Fruit fly (Drosophila melanogaster) whole organism, embryonic: ENCODE measurements around the gene CG8142.

Experiments
- BEAF-32 ChIP-seq: fragments of 200-800 bp; sonication (Bioruptor generic); optimal IDR thresholded peaks from 3 replicates; lab custom pipeline; 2017; ENCODE audit warnings: missing biosample characterization, missing genetic modification characterization, mild to moderate bottlenecking, moderate library complexity, missing genetic modification reagents
- Bteb2 ChIP-seq: fragments of 200-800 bp; sonication (Bioruptor generic); optimal IDR thresholded peaks from 2 replicates; lab custom pipeline; 2016; ENCODE audit warnings: missing biosample characterization, missing genetic modification characterization
- CG10462 ChIP-seq: fragments of 200-800 bp; sonication (Bioruptor generic); optimal IDR thresholded peaks from 2 replicates; lab custom pipeline; 2016; ENCODE audit warnings: missing biosample characterization, missing genetic modification characterization
- CG11085 ChIP-seq: fragments of 200-800 bp; sonication (Bioruptor generic); IDR thresholded peaks from 2 replicates; pipeline ENCODE4 v1.3.6; 2022; ENCODE audit warnings: missing biosample characterization, missing genetic modification characterization
- CG11456 ChIP-seq: fragments of 200-800 bp; sonication (Bioruptor generic); IDR thresholded peaks from 3 replicates; pipeline ENCODE4 v1.3.6; 2022; ENCODE audit warnings: missing biosample characterization, missing genetic modification characterization
- CG12071 ChIP-seq: fragments of 200-800 bp; sonication (Bioruptor generic); optimal IDR thresholded peaks from 3 replicates; lab custom pipeline; 2018; ENCODE audit warnings: missing biosample characterization, mild to moderate bottlenecking, missing genetic modification characterization
- CG12299 ChIP-seq: fragments of 200-800 bp; sonication (Bioruptor generic); optimal IDR thresholded peaks from 2 replicates; lab custom pipeline; 2018; ENCODE audit warnings: missing biosample characterization, mild to moderate bottlenecking, missing genetic modification characterization
- CG14710 ChIP-seq: fragments of 200-800 bp; sonication (Bioruptor generic); optimal IDR thresholded peaks from 3 replicates; lab custom pipeline; 2019; ENCODE audit warnings: missing biosample characterization, mild to moderate bottlenecking, missing genetic modification characterization, moderate library complexity
- CG17829 ChIP-seq: fragments of 200-800 bp; optimal IDR thresholded peaks from 2 replicates; lab custom pipeline; 2019; ENCODE audit warnings: missing biosample characterization, mild to moderate bottlenecking, missing genetic modification characterization, moderate library complexity
- CG18619 ChIP-seq: fragments of 200-800 bp; sonication (Bioruptor generic); optimal IDR thresholded peaks from 3 replicates; lab custom pipeline; 2017; ENCODE audit warnings: missing biosample characterization, mild to moderate bottlenecking, missing genetic modification characterization
- CG2202 ChIP-seq: fragments of 200-800 bp; sonication (Bioruptor generic); optimal IDR thresholded peaks from 2 replicates; lab custom pipeline; 2018; ENCODE audit warnings: missing biosample characterization, mild to moderate bottlenecking, missing genetic modification characterization
- CG2889 ChIP-seq: fragments of 200-800 bp; sonication (Bioruptor generic); IDR thresholded peaks from 3 replicates; pipeline ENCODE4 v1.3.6; 2022; ENCODE audit warnings: missing biosample characterization, missing genetic modification characterization
- CG32532 ChIP-seq: fragments of 200-800 bp; sonication (Bioruptor generic); IDR thresholded peaks from 2 replicates; pipeline ENCODE4 v1.3.6; 2022; ENCODE audit warnings: missing biosample characterization, missing genetic modification characterization
- CG6272 ChIP-seq: fragments of 200-800 bp; sonication (Bioruptor generic); IDR thresholded peaks from 2 replicates; pipeline ENCODE4 v1.3.6; 2022; ENCODE audit warnings: missing biosample characterization, missing genetic modification characterization
- CG6813 ChIP-seq: fragments of 200-800 bp; sonication (Bioruptor generic); optimal IDR thresholded peaks from 2 replicates; lab custom pipeline; 2017; ENCODE audit warnings: missing biosample characterization, missing genetic modification characterization, mild to moderate bottlenecking, moderate library complexity, missing genetic modification reagents
- CG8290 ChIP-seq, 3 experiments: fragments of 200-800 bp; sonication (Bioruptor generic); optimal IDR thresholded peaks; 2 replicates each; lab custom pipeline; 2016 to 2019; ENCODE audit warnings: missing biosample characterization in 3 of 3, missing genetic modification characterization in 3 of 3, mild to moderate bottlenecking in 2 of 3, moderate library complexity in 1 of 3
- CG8924 ChIP-seq: fragments of 200-800 bp; optimal IDR thresholded peaks from 3 replicates; lab custom pipeline; 2019; ENCODE audit warnings: missing biosample characterization, mild to moderate bottlenecking, missing genetic modification characterization, moderate library complexity
- CG8944 ChIP-seq: fragments of 200-800 bp; sonication (Bioruptor generic); optimal IDR thresholded peaks from 3 replicates; lab custom pipeline; 2016; ENCODE audit warnings: missing biosample characterization, missing genetic modification characterization
- Dll ChIP-seq: fragments of 200-800 bp; sonication (Bioruptor generic); IDR thresholded peaks from 4 replicates; pipeline ENCODE4 v1.3.6; 2022; ENCODE audit warnings: missing biosample characterization, missing genetic modification characterization; ENCODE audit not compliant: partially characterized antibody
- Ets65A ChIP-seq: fragments of 200-800 bp; sonication (Bioruptor generic); peaks from one replicate; lab custom pipeline; 2016; ENCODE audit warnings: missing biosample characterization, missing genetic modification characterization
- H15 ChIP-seq: fragments of 200-800 bp; sonication (Bioruptor generic); IDR thresholded peaks from 3 replicates; pipeline ENCODE4 v1.3.6; 2022; ENCODE audit warnings: missing biosample characterization, missing genetic modification characterization
- Max ChIP-seq: fragments of 200-800 bp; sonication (Bioruptor generic); optimal IDR thresholded peaks from 2 replicates; lab custom pipeline; 2016; ENCODE audit warnings: missing biosample characterization, mild to moderate bottlenecking, missing genetic modification characterization
- Meics ChIP-seq: fragments of 200-800 bp; sonication (Bioruptor generic); optimal IDR thresholded peaks from 2 replicates; lab custom pipeline; 2017; ENCODE audit warnings: missing biosample characterization, mild to moderate bottlenecking, missing genetic modification characterization
- Neu2 ChIP-seq: fragments of 200-800 bp; sonication (Bioruptor generic); optimal IDR thresholded peaks from 3 replicates; lab custom pipeline; 2016; ENCODE audit warnings: missing biosample characterization, missing genetic modification characterization, borderline replicate concordance
- NfI ChIP-seq: fragments of 200-800 bp; sonication (Bioruptor generic); optimal IDR thresholded peaks from 3 replicates; lab custom pipeline; 2018; ENCODE audit warnings: missing biosample characterization, mild to moderate bottlenecking, missing genetic modification characterization, moderate library complexity
- Oaz ChIP-seq: fragments of 200-800 bp; sonication (Bioruptor generic); IDR thresholded peaks from 2 replicates; pipeline ENCODE4 v1.3.6; 2022; ENCODE audit warnings: missing biosample characterization, missing genetic modification characterization
- Spps ChIP-seq: fragments of 200-800 bp; sonication (Bioruptor generic); optimal IDR thresholded peaks from 2 replicates; lab custom pipeline; 2018; ENCODE audit warnings: missing biosample characterization, mild to moderate bottlenecking, missing genetic modification characterization
- Taf1 ChIP-seq: fragments of 200-800 bp; sonication (Bioruptor generic); IDR thresholded peaks from 2 replicates; pipeline ENCODE4 v1.3.6; 2022; ENCODE audit warnings: missing biosample characterization, missing genetic modification characterization
- Vsx1 ChIP-seq: fragments of 200-800 bp; sonication (Bioruptor generic); optimal IDR thresholded peaks from 2 replicates; lab custom pipeline; 2017; ENCODE audit warnings: missing biosample characterization, mild to moderate bottlenecking, missing genetic modification characterization, missing genetic modification reagents
- ase ChIP-seq: fragments of 200-800 bp; sonication (Bioruptor generic); IDR thresholded peaks from 3 replicates; pipeline ENCODE4 v1.3.6; 2022; ENCODE audit warnings: missing biosample characterization, missing genetic modification characterization
- dan ChIP-seq: fragments of 200-800 bp; sonication (Bioruptor generic); IDR thresholded peaks from 2 replicates; pipeline ENCODE4 v1.3.6; 2022; ENCODE audit warnings: missing biosample characterization, missing genetic modification characterization
- eyg ChIP-seq: fragments of 200-800 bp; sonication (Bioruptor generic); optimal IDR thresholded peaks from 3 replicates; lab custom pipeline; 2016; ENCODE audit warnings: missing biosample characterization, missing genetic modification characterization
- fd64A ChIP-seq: fragments of 200-800 bp; sonication (Bioruptor generic); optimal IDR thresholded peaks from 3 replicates; lab custom pipeline; 2018; ENCODE audit warnings: missing biosample characterization, mild to moderate bottlenecking, missing genetic modification characterization
- fd96Cb ChIP-seq: fragments of 200-800 bp; sonication (Bioruptor generic); optimal IDR thresholded peaks from 2 replicates; lab custom pipeline; 2018; ENCODE audit warnings: missing biosample characterization, mild to moderate bottlenecking, missing genetic modification characterization, moderate library complexity
- jing ChIP-seq: fragments of 200-800 bp; sonication (Bioruptor generic); optimal IDR thresholded peaks from 2 replicates; lab custom pipeline; 2018; ENCODE audit warnings: missing biosample characterization, mild to moderate bottlenecking, missing genetic modification characterization
- knrl ChIP-seq: fragments of 200-800 bp; sonication (Bioruptor generic); IDR thresholded peaks from 3 replicates; pipeline ENCODE4 v1.3.6; 2022; ENCODE audit warnings: missing biosample characterization, missing genetic modification characterization; ENCODE audit not compliant: partially characterized antibody
- mam ChIP-seq: fragments of 200-800 bp; sonication (Bioruptor generic); optimal IDR thresholded peaks from 3 replicates; lab custom pipeline; 2016; ENCODE audit warnings: missing biosample characterization, missing genetic modification characterization
- mirr ChIP-seq: fragments of 200-800 bp; sonication (Bioruptor generic); optimal IDR thresholded peaks from 3 replicates; lab custom pipeline; 2018; ENCODE audit warnings: missing biosample characterization, mild to moderate bottlenecking, missing genetic modification characterization
- nerfin-2 ChIP-seq: fragments of 200-800 bp; sonication (Bioruptor generic); IDR thresholded peaks from 2 replicates; pipeline ENCODE4 v1.3.6; 2022; ENCODE audit warnings: missing biosample characterization, missing genetic modification characterization; ENCODE audit not compliant: partially characterized antibody
- oc ChIP-seq: fragments of 200-800 bp; sonication (Bioruptor generic); optimal IDR thresholded peaks from 2 replicates; lab custom pipeline; 2018; ENCODE audit warnings: missing biosample characterization, mild to moderate bottlenecking, missing genetic modification characterization, moderate library complexity
- otp ChIP-seq: fragments of 200-800 bp; sonication (Bioruptor generic); IDR thresholded peaks from 3 replicates; pipeline ENCODE4, ENCODE4 v1.3.6; 2022; ENCODE audit warnings: missing biosample characterization, missing genetic modification characterization
- peb ChIP-seq: fragments of 200-800 bp; sonication (Bioruptor generic); IDR thresholded peaks from 2 replicates; pipeline ENCODE4 v1.3.6; 2022; ENCODE audit warnings: missing biosample characterization, missing genetic modification characterization
- ranshi ChIP-seq: fragments of 200-800 bp; sonication (Bioruptor generic); IDR thresholded peaks from 2 replicates; pipeline ENCODE4 v1.3.6; 2022; ENCODE audit warnings: missing biosample characterization, missing genetic modification characterization
- sens-2 ChIP-seq: fragments of 200-800 bp; sonication (Bioruptor generic); IDR thresholded peaks from 2 replicates; pipeline ENCODE4 v1.3.6; 2022; ENCODE audit warnings: missing biosample characterization, missing genetic modification characterization
- seq ChIP-seq: fragments of 200-800 bp; sonication (Bioruptor generic); IDR thresholded peaks from 2 replicates; pipeline ENCODE4 v1.3.6; 2022; ENCODE audit warnings: missing biosample characterization, missing genetic modification characterization
- ssp ChIP-seq: fragments of 200-800 bp; sonication (Bioruptor generic); IDR thresholded peaks from 2 replicates; pipeline ENCODE4 v1.3.6; 2022; ENCODE audit warnings: missing biosample characterization, missing genetic modification characterization
- tll ChIP-seq, 2 experiments: fragments of 200-800 bp in 1 of 2; fragments of >200 bp in 1 of 2; sonication (Bioruptor generic) in 1 of 2; optimal IDR thresholded peaks; 2 replicates each; lab custom pipeline; 2017 to 2019; ENCODE audit warnings: missing biosample characterization in 2 of 2, missing genetic modification characterization in 2 of 2, mild to moderate bottlenecking in 1 of 2, moderate library complexity in 1 of 2
- twi ChIP-seq: fragments of 200-800 bp; optimal IDR thresholded peaks from 2 replicates; lab custom pipeline; 2019; ENCODE audit warnings: missing biosample characterization, mild to moderate bottlenecking, missing genetic modification characterization, moderate library complexity
- unc-4 ChIP-seq: fragments of 200-800 bp; sonication (Bioruptor generic); IDR thresholded peaks from 2 replicates; pipeline ENCODE4 v1.3.6; 2022; ENCODE audit warnings: missing biosample characterization, missing genetic modification characterization; ENCODE audit not compliant: partially characterized antibody
- wor ChIP-seq: fragments of 200-800 bp; sonication (Bioruptor generic); IDR thresholded peaks from 2 replicates; pipeline ENCODE4 v1.3.6; 2022; ENCODE audit warnings: missing biosample characterization, missing genetic modification characterization

Gene CG8142

dm6 chrX:17844623-17845022 lies at the start of gene CG8142, which contains the start of gene Ucp4A (continued):
- TF ChIP-seq CG8290 (GFP tag; optimal IDR thresholded peaks at IDR 0.05; lab: Kevin White, UChicago) (peak; percentile 69), CG8290 (tag; optimal IDR thresholded peaks at IDR 0.05; lab: Kevin White, UChicago) (peak in 1 of 2 experiments; percentile 5), CG6272 (GFP tag; lab: Robert Waterston, UW) (peak; percentile 96), CG11085 (GFP tag; lab: Robert Waterston, UW) (peak; percentile 96), jing (GFP tag; lab: Kevin White, UChicago) (no peak), CG17829 (tag; lab: Kevin White, UChicago) (peak; percentile 94), sens-2 (GFP tag; lab: Robert Waterston, UW) (peak; percentile 87), Bteb2 (GFP tag; lab: Kevin White, UChicago) (peak; percentile 35), ranshi (GFP tag; lab: Robert Waterston, UW) (peak; percentile 96), CG32532 (GFP tag; lab: Robert Waterston, UW) (peak; percentile 95), CG11456 (GFP tag; lab: Robert Waterston, UW) (peak; percentile 93), dan (GFP tag; lab: Robert Waterston, UW) (peak; percentile 80), Taf1 (GFP tag; lab: Robert Waterston, UW) (peak; percentile 87), Spps (peak; percentile 82), Vsx1 (GFP tag; lab: Kevin White, UChicago) (peak; percentile 68), CG12071 (GFP tag; lab: Kevin White, UChicago) (peak; percentile 23), wor (peak; percentile 95), mirr (GFP tag; lab: Kevin White, UChicago) (peak; percentile 52), ssp (GFP tag; lab: Robert Waterston, UW) (peak; percentile 93), oc (tag; lab: Kevin White, UChicago) (peak; percentile 78), CG8944 (GFP tag; lab: Kevin White, UChicago) (peak; percentile 47), eyg (GFP tag; lab: Kevin White, UChicago) (no peak), fd64A (GFP tag; lab: Kevin White, UChicago) (no peak), CG2889 (GFP tag; lab: Robert Waterston, UW) (peak; percentile 93), NfI (GFP tag; lab: Kevin White, UChicago) (peak; percentile 84), knrl (GFP tag; lab: Robert Waterston, UW) (peak; percentile 53; the same call in 2 of the 3 replicates), CG14710 (tag; lab: Kevin White, UChicago) (peak; percentile 94), CG18619 (peak; percentile 86), fd96Cb (tag; lab: Kevin White, UChicago) (peak; percentile 93), Ets65A (GFP tag; lab: Kevin White, UChicago) (peak; percentile 96), Meics (peak; percentile 92), twi (peak; percentile 84), otp (GFP tag; lab: Robert Waterston, UW) (peak; percentile 87), BEAF-32 (GFP tag; lab: Kevin White, UChicago) (peak; percentile 51), Neu2 (no peak), CG10462 (GFP tag; lab: Kevin White, UChicago) (peak; percentile 86), Max (GFP tag; lab: Kevin White, UChicago) (peak; percentile 89), CG6813 (GFP tag; lab: Kevin White, UChicago) (peak; percentile 78), mam (GFP tag; lab: Kevin White, UChicago) (peak; percentile 71), ase (GFP tag; lab: Robert Waterston, UW) (peak; percentile 93), CG2202 (tag; lab: Kevin White, UChicago) (peak; percentile 60), H15 (GFP tag; lab: Robert Waterston, UW) (peak; percentile 95), Dll (GFP tag; lab: Robert Waterston, UW) (0 out of 4 replicates have a peak, but pooled peaks have one; percentile 40), unc-4 (GFP tag; lab: Robert Waterston, UW) (no peak), seq (GFP tag; lab: Robert Waterston, UW) (peak; percentile 93), peb (GFP tag; lab: Robert Waterston, UW) (peak; percentile 96), tll (GFP tag; optimal IDR thresholded peaks at IDR 0.05; lab: Kevin White, UChicago) (peak in 1 of 2 experiments; percentile 7), Oaz (GFP tag; lab: Robert Waterston, UW) (peak; percentile 92), nerfin-2 (GFP tag; lab: Robert Waterston, UW) (peak; percentile 21; the same call in 1 of the 2 replicates), CG12299 (tag; lab: Kevin White, UChicago) (peak; percentile 82), CG8924 (tag; lab: Kevin White, UChicago) (peak; percentile 93)
